Worm (Caenorhabditis elegans) whole organism, L4 larva: ENCODE measurements around the gene F42A6.5.

Experiments
- F26F4.8 ChIP-seq: fragments of 200-800 bp; sonication (Bioruptor generic); conservative IDR thresholded peaks from 2 replicates; pipeline ENCODE4 v1.3.6; 2022; ENCODE audit warnings: missing genetic modification characterization, missing compliant biosample characterization
- F37D6.2 ChIP-seq: sonication (generic microtip); optimal IDR thresholded peaks from 2 replicates; lab custom pipeline; 2016; ENCODE audit warnings: mild to moderate bottlenecking, missing genetic modification characterization, missing compliant biosample characterization
- F49E8.2 ChIP-seq: sonication (generic microtip); optimal IDR thresholded peaks from 2 replicates; lab custom pipeline; 2016; ENCODE audit warnings: missing compliant biosample characterization, mild to moderate bottlenecking, missing genetic modification characterization, borderline replicate concordance
- T20F7.1 ChIP-seq: fragments of 200-800 bp; sonication (Bioruptor generic); optimal IDR thresholded peaks from 2 replicates; lab custom pipeline; 2018; ENCODE audit warnings: mild to moderate bottlenecking, missing genetic modification characterization, missing compliant biosample characterization
- T26A8.4 ChIP-seq: fragments of 200-800 bp; sonication (Bioruptor generic); IDR thresholded peaks from 2 replicates; pipeline ENCODE4 v1.3.6; 2022; ENCODE audit warnings: missing genetic modification characterization, missing compliant biosample characterization
- Y48G9A.11 ChIP-seq: fragments of 200-800 bp; sonication (Bioruptor generic); IDR thresholded peaks from 2 replicates; pipeline ENCODE4 v1.3.6; 2022; ENCODE audit warnings: missing genetic modification reagents, missing genetic modification characterization, missing compliant biosample characterization
- Y75B8A.6 ChIP-seq: fragments of 200-800 bp; sonication (Bioruptor generic); IDR thresholded peaks from 2 replicates; pipeline ENCODE4 v1.3.6; 2022; ENCODE audit warnings: missing genetic modification reagents, missing genetic modification characterization, missing compliant biosample characterization
- aha-1 ChIP-seq: fragments of 150-350 bp; peaks from one replicate; lab custom pipeline; 2014; ENCODE audit warnings: missing biosample characterization, missing genetic modification characterization
- ama-1 ChIP-seq: fragments of 150-350 bp; optimal IDR thresholded peaks from 2 replicates; lab custom pipeline; 2014; ENCODE audit warnings: inconsistent platforms, mixed read lengths
- ceh-44 ChIP-seq: fragments of 200-800 bp; sonication (Bioruptor generic); IDR thresholded peaks from 2 replicates; pipeline ENCODE4 v1.3.6; 2022; ENCODE audit warnings: missing genetic modification reagents, missing genetic modification characterization, missing compliant biosample characterization
- ctbp-1 ChIP-seq: fragments of 200-800 bp; sonication (Bioruptor generic); IDR thresholded peaks from 2 replicates; pipeline ENCODE4 v1.3.6; 2022; ENCODE audit warnings: missing genetic modification reagents, missing genetic modification characterization, missing compliant biosample characterization
- dmd-6 ChIP-seq: fragments of 200-800 bp; sonication (Bioruptor generic); IDR thresholded peaks from 2 replicates; pipeline ENCODE4 v1.3.6; 2022; ENCODE audit warnings: missing genetic modification reagents, missing genetic modification characterization, missing compliant biosample characterization
- duxl-1 ChIP-seq: sonication (generic microtip); optimal IDR thresholded peaks from 2 replicates; lab custom pipeline; 2016; ENCODE audit warnings: mild to moderate bottlenecking, missing genetic modification characterization, moderate library complexity, missing compliant biosample characterization; ENCODE audit not compliant: poor library complexity
- hlh-30 ChIP-seq: sonication (generic microtip); optimal IDR thresholded peaks from 2 replicates; lab custom pipeline; 2017; ENCODE audit warnings: antibody characterized with exemption, mild to moderate bottlenecking, missing genetic modification characterization, missing compliant biosample characterization; ENCODE audit not compliant: insufficient read depth
- jun-1 ChIP-seq: fragments of 150-350 bp; optimal IDR thresholded peaks from 2 replicates; lab custom pipeline; 2014; ENCODE audit warnings: missing biosample characterization, missing genetic modification reagents, missing genetic modification characterization
- lin-15B ChIP-seq: fragments of 150-350 bp; sonication (generic microtip); optimal IDR thresholded peaks from 3 replicates; lab custom pipeline; 2014; ENCODE audit warnings: missing biosample characterization, missing genetic modification characterization
- lin-29 ChIP-seq: fragments of 200-800 bp; sonication (Bioruptor generic); IDR thresholded peaks from 2 replicates; pipeline ENCODE4 v1.3.6; 2022; ENCODE audit warnings: missing genetic modification reagents, missing genetic modification characterization, missing compliant biosample characterization
- madf-9 ChIP-seq: fragments of 200-800 bp; sonication (Bioruptor generic); conservative IDR thresholded peaks from 2 replicates; pipeline ENCODE4 v1.3.6; 2022; ENCODE audit warnings: missing genetic modification reagents, missing genetic modification characterization, missing compliant biosample characterization
- mdl-1 ChIP-seq, 2 experiments: fragments of 150-350 bp in 1 of 2; sonication (generic microtip) in 1 of 2; optimal IDR thresholded peaks; 2 replicates each; lab custom pipeline; 2014 to 2017; ENCODE audit warnings: missing biosample characterization in 2 of 2, missing genetic modification characterization in 2 of 2
- mdt-29 ChIP-seq: fragments of 200-800 bp; sonication (Bioruptor generic); IDR thresholded peaks from 2 replicates; pipeline ENCODE4 v1.3.6; 2022; ENCODE audit warnings: missing genetic modification reagents, missing genetic modification characterization, missing compliant biosample characterization
- mes-2 ChIP-seq: sonication (generic microtip); optimal IDR thresholded peaks from 2 replicates; lab custom pipeline; 2016; ENCODE audit warnings: missing genotype, mild to moderate bottlenecking, missing genetic modification characterization, missing compliant biosample characterization; ENCODE audit not compliant: poor library complexity, severe bottlenecking
- nhr-10 ChIP-seq: fragments of 150-350 bp; optimal IDR thresholded peaks from 2 replicates; lab custom pipeline; 2014; ENCODE audit warnings: missing biosample characterization, missing genetic modification characterization
- nhr-11 ChIP-seq: fragments of 150-350 bp; optimal IDR thresholded peaks from 2 replicates; lab custom pipeline; 2014; ENCODE audit warnings: missing biosample characterization, missing genetic modification characterization
- nhr-42 ChIP-seq: fragments of 200-800 bp; sonication (Bioruptor generic); IDR thresholded peaks from 2 replicates; pipeline ENCODE4 v1.3.6; 2022; ENCODE audit warnings: missing genetic modification characterization, missing compliant biosample characterization
- php-3 ChIP-seq: fragments of 200-800 bp; sonication (Bioruptor generic); IDR thresholded peaks from 2 replicates; pipeline ENCODE4 v1.3.6; 2022; ENCODE audit warnings: missing genetic modification reagents, missing genetic modification characterization, missing compliant biosample characterization
- set-16 ChIP-seq: fragments of 200-800 bp; sonication (Bioruptor generic); IDR thresholded peaks from 2 replicates; pipeline ENCODE4 v1.3.6; 2022; ENCODE audit warnings: missing genetic modification reagents, missing genetic modification characterization, missing compliant biosample characterization
- skn-1 ChIP-seq: fragments of 150-350 bp; optimal IDR thresholded peaks from 2 replicates; lab custom pipeline; 2014; ENCODE audit warnings: missing biosample characterization, missing genetic modification characterization
- snpc-1.2 ChIP-seq: fragments of 200-800 bp; sonication (Bioruptor generic); IDR thresholded peaks from 2 replicates; pipeline ENCODE4 v1.3.6; 2022; ENCODE audit warnings: missing genetic modification reagents, missing genetic modification characterization, missing compliant biosample characterization
- snpc-4 ChIP-seq: fragments of 150-350 bp; optimal IDR thresholded peaks from 2 replicates; lab custom pipeline; 2014; ENCODE audit warnings: missing biosample characterization, missing genetic modification characterization
- spr-1 ChIP-seq: sonication (generic microtip); optimal IDR thresholded peaks from 2 replicates; lab custom pipeline; 2016; ENCODE audit warnings: mild to moderate bottlenecking, missing genetic modification characterization, missing compliant biosample characterization
- unc-130 ChIP-seq: sonication (generic microtip); optimal IDR thresholded peaks from 2 replicates; lab custom pipeline; 2016; ENCODE audit warnings: missing genetic modification reagents, missing genetic modification characterization, missing compliant biosample characterization
- unc-39 ChIP-seq: sonication (generic microtip); optimal IDR thresholded peaks from 2 replicates; lab custom pipeline; 2017; ENCODE audit warnings: missing biosample characterization, missing genetic modification characterization
- unc-62 ChIP-seq, 3 experiments: fragments of 150-350 bp in 1 of 3; sonication (generic microtip); optimal IDR thresholded peaks in 2 of 3; peaks in 1 of 3; 1 replicate in 1 of 3; 2 replicates in 2 of 3; lab custom pipeline; 2014 to 2017; ENCODE audit warnings: missing biosample characterization in 3 of 3, missing genetic modification characterization in 3 of 3, missing genetic modification reagents in 3 of 3, missing genotype in 1 of 3
- vab-7 ChIP-seq: fragments of 200-800 bp; sonication (Bioruptor generic); IDR thresholded peaks from 2 replicates; pipeline ENCODE4 v1.3.6; 2022; ENCODE audit warnings: missing genetic modification reagents, missing genetic modification characterization, missing compliant biosample characterization
- zag-1 ChIP-seq: fragments of 150-350 bp; optimal IDR thresholded peaks from 2 replicates; lab custom pipeline; 2014; ENCODE audit warnings: missing biosample characterization, missing genetic modification characterization
- zip-2 ChIP-seq: fragments of 150-350 bp; optimal IDR thresholded peaks from 2 replicates; lab custom pipeline; 2014; ENCODE audit warnings: missing biosample characterization, missing genetic modification characterization
- ztf-7 ChIP-seq: fragments of 150-350 bp; optimal IDR thresholded peaks from 2 replicates; lab custom pipeline; 2014; ENCODE audit warnings: missing biosample characterization, missing genetic modification characterization

The F42A6.5 gene

DNA sequence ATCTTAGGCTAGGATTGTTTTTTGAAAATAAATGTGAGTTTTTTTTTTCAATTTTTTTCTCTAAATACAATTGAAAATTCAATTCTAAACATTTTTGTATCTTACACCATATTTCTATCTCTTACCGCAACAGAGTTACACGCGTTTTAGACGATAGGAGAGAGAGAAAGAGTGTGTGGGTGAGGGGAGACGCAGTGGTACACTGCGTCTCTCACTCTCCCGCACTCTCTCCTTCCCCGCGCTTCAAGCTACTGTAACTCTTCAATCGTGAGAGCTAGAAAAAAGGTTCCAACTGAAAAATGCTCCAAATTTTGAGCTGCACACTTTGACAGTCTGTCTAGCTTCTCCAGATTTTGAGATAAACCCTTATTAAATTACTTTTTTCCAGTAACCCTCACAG is 32.1 kb upstream of the F42A6.5 start:
- no peak for TF ChIP-seq Y48G9A.11 (GFP tag; lab: Robert Waterston, UW)
- TF ChIP-seq mdt-29 (GFP tag; lab: Robert Waterston, UW) = no peak
- no peak for TF ChIP-seq jun-1 (tag; lab: Kevin White, UChicago)
- no peak for TF ChIP-seq unc-130
- TF ChIP-seq madf-9 (GFP tag; lab: Robert Waterston, UW) = no peak
- TF ChIP-seq F26F4.8 = no peak
- no peak for TF ChIP-seq mdl-1 (tag; optimal IDR thresholded peaks at IDR 0.05; lab: Kevin White, UChicago)
- TF ChIP-seq lin-29 = no peak
- no peak for TF ChIP-seq T26A8.4 (GFP tag; lab: Robert Waterston, UW)
- TF ChIP-seq set-16 (GFP tag; lab: Robert Waterston, UW) = no peak
- no peak for TF ChIP-seq unc-62 (GFP tag; optimal IDR thresholded peaks at IDR 0.05 in 1 of 2; lab: Kevin White, UChicago)
- TF ChIP-seq unc-62 (tag; optimal IDR thresholded peaks at IDR 0.05; lab: Kevin White, UChicago) = no peak
- no peak for TF ChIP-seq duxl-1 (tag; lab: Kevin White, UChicago)
- no peak for TF ChIP-seq zip-2
- no peak for TF ChIP-seq ama-1 (lab: Kevin White, UChicago)
- TF ChIP-seq lin-15B (tag; lab: Kevin White, UChicago) = no peak
- no peak for TF ChIP-seq nhr-42 (GFP tag; lab: Robert Waterston, UW)
- TF ChIP-seq nhr-10 (tag; lab: Kevin White, UChicago) = no peak
- no peak for TF ChIP-seq unc-39 (tag; lab: Kevin White, UChicago)
- TF ChIP-seq zag-1 = no peak

DNA sequence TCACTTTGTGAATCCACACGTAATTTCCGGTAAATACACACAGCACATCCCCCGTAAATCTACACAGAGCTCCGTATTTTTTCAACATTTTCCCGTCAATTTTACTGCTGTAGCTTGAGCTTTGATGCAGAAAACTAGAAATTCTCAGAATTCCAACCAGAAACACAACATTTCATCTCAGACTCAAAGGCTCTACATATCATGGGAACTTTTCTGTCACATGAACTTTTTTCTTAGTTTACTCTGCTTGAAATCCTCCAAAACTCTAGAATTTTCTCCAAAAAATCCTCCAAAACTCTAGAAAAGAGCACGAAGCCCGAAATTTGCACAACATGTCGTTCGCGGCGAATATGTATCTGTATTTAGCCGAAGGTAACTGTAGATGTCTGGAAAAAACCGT is 31.6 kb upstream of the F42A6.5 start, which contains the start of gene Y55H10A.2:
Y55H10A.2 (plus strand) TSS at position 301 of the 400 bp plus-strand sequence.
- TF ChIP-seq aha-1 (tag; lab: Kevin White, UChicago) (peak; percentile 69), Y75B8A.6 (GFP tag; lab: Robert Waterston, UW) (no peak), ztf-7 (no peak), F49E8.2 (tag; lab: Kevin White, UChicago) (no peak), spr-1 (tag; lab: Kevin White, UChicago) (no peak)

DNA sequence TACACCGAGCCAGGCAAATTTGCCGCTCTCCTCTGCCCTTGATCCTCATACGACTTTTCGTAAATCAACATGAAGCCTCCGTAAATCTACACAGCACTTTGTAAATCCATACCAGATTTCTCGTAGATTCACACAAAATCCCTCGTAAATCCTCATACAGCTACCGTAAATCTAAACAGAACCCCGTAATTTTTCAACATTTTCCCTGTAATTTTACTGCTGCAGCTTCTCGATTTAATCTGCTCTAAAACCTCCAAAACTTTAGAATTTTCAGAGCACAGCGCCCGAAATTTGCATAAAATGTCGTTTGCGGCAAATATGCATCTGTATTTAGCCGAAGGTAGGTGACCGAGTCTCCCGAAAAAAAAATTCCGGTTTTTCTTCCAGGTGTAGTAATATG is 23.1 kb upstream of the F42A6.5 start, which contains the start of gene F42A6.1:
F42A6.1 (plus strand) TSS at position 301 of the 400 bp plus-strand sequence.
- TF ChIP-seq F26F4.8 = no peak
- peak; percentile 16 for TF ChIP-seq aha-1 (tag; lab: Kevin White, UChicago)

DNA sequence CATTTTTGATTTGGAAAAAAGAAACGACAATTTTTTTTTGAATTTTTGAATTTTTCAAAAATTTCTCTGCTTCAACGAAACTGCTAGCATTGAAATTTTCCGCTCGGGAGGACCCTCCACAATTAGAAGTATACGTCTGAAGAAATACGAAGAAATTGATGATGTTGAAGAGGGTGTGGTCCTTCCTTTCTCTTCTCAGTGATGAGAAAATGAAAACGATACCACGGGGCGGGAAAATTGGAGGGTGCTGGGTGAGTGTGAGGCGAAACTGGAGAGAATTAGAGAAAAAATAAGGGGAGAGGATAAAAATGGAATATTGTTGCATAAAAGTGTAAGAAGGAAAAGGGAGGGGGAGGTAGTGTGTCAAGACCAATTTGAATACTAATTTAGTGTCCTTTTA is 20.4 kb upstream of the F42A6.5 start:
- TF ChIP-seq php-3 (GFP tag; lab: Robert Waterston, UW) (no peak), mes-2 (no peak), madf-9 (GFP tag; lab: Robert Waterston, UW) (no peak), ctbp-1 (no peak), unc-62 (GFP tag; optimal IDR thresholded peaks at IDR 0.05 in 1 of 2; lab: Kevin White, UChicago) (no peak), unc-62 (tag; optimal IDR thresholded peaks at IDR 0.05; lab: Kevin White, UChicago) (no peak), F37D6.2 (tag; lab: Kevin White, UChicago) (no peak), ceh-44 (GFP tag; lab: Robert Waterston, UW) (no peak), dmd-6 (GFP tag; lab: Robert Waterston, UW) (no peak), T20F7.1 (GFP tag; lab: Kevin White, UChicago) (no peak), vab-7 (GFP tag; lab: Robert Waterston, UW) (no peak), snpc-1.2 (GFP tag; lab: Robert Waterston, UW) (no peak), unc-130 (no peak), snpc-4 (tag; lab: Kevin White, UChicago) (no peak), Y48G9A.11 (GFP tag; lab: Robert Waterston, UW) (no peak), skn-1 (tag; lab: Kevin White, UChicago) (no peak), nhr-11 (no peak), hlh-30 (tag; lab: Kevin White, UChicago) (no peak)
